Worm (Caenorhabditis elegans) whole organism, L2 larva: ENCODE data around the gene F13H8.5.

Experiments
- ZK546.5 ChIP-seq: sonication (generic microtip); optimal IDR thresholded peaks from 2 replicates; lab custom pipeline; 2017; ENCODE audit warnings: missing biosample characterization, missing genetic modification characterization
- fos-1 ChIP-seq: fragments of 150-350 bp; optimal IDR thresholded peaks from 2 replicates; lab custom pipeline; 2014; ENCODE audit warnings: missing biosample characterization, missing genetic modification characterization

- TF ChIP-seq fos-1 (no peak), ZK546.5 (tag; lab: Kevin White, UChicago) (no peak)
These were observed 7.9 kb downstream of the F13H8.5 start for ce11 chrII:6248029-6248428.
